Fruit fly (Drosophila melanogaster): Measurements from ENCODE around the gene tal-1A.

The tal-1A gene

dm6 chr3R:13793105-13793978 lies 19.6 kb upstream of the tal-1A start (continued):
- TF ChIP-seq corto (GFP tag; optimal IDR thresholded peaks at IDR 0.05) = no peak
- no peak for TF ChIP-seq tio (GFP tag; optimal IDR thresholded peaks at IDR 0.05)
- peak; percentile 67 for TF ChIP-seq CG2712 (tag; optimal IDR thresholded peaks at IDR 0.05)
- no peak for TF ChIP-seq chm (GFP tag; IDR thresholded peaks at IDR 0.05)
- peak; percentile 36; the same call in 1 of the 2 replicates for TF ChIP-seq CG10366 (GFP tag; IDR thresholded peaks at IDR 0.05)
- TF ChIP-seq pnt (GFP tag; optimal IDR thresholded peaks at IDR 0.05) = peak; percentile 2
- TF ChIP-seq CG18764 (GFP tag; optimal IDR thresholded peaks at IDR 0.05) = no peak
- TF ChIP-seq Atf-2 (GFP tag; optimal IDR thresholded peaks at IDR 0.05) = no peak
- TF ChIP-seq CG17328 (GFP tag; IDR thresholded peaks at IDR 0.05) = peak; percentile 53; the same call in 1 of the 2 replicates
- TF ChIP-seq Drgx (GFP tag; IDR thresholded peaks at IDR 0.05) = no peak
- TF ChIP-seq CG2678 (tag; optimal IDR thresholded peaks at IDR 0.05) = peak; percentile 57
- no peak for TF ChIP-seq CG11398 (GFP tag; optimal IDR thresholded peaks at IDR 0.05)
- peak; percentile 13 for TF ChIP-seq CG1529 (GFP tag; optimal IDR thresholded peaks at IDR 0.05)
- peak; percentile 21 for TF ChIP-seq cg (GFP tag; optimal IDR thresholded peaks at IDR 0.05)
- no peak for TF ChIP-seq Dad (GFP tag; optimal IDR thresholded peaks at IDR 0.05)
- TF ChIP-seq CG14441 (GFP tag; IDR thresholded peaks at IDR 0.05) = no peak
- TF ChIP-seq Sox102F (GFP tag; optimal IDR thresholded peaks at IDR 0.05) = peak; percentile 77
- no peak for TF ChIP-seq Ravus (GFP tag; IDR thresholded peaks at IDR 0.05)
- no peak for TF ChIP-seq prd (optimal IDR thresholded peaks at IDR 0.05)
- 0 out of 3 replicates have a peak, but pooled peaks have one; percentile 19 for TF ChIP-seq prd (GFP tag; IDR thresholded peaks at IDR 0.05)
- TF ChIP-seq ttk (GFP tag; IDR thresholded peaks at IDR 0.05) = peak; percentile 52; the same call in 1 of the 2 replicates
- no peak for TF ChIP-seq CG34376 (GFP tag; optimal IDR thresholded peaks at IDR 0.05)
- TF ChIP-seq vfl (GFP tag; optimal IDR thresholded peaks at IDR 0.05) = no peak
- TF ChIP-seq sna (GFP tag; IDR thresholded peaks at IDR 0.05; ENCODE audit: partially characterized antibody) = no peak
- TF ChIP-seq cas (GFP tag; IDR thresholded peaks at IDR 0.05) = no peak
- TF ChIP-seq emc (GFP tag; optimal IDR thresholded peaks at IDR 0.05) = no peak
- TF ChIP-seq Deaf1 (tag; optimal IDR thresholded peaks at IDR 0.05) = no peak
- peak; percentile 65 for TF ChIP-seq dmrt99B (tag; optimal IDR thresholded peaks at IDR 0.05)
- peak; percentile 13 for TF ChIP-seq CG2875 (GFP tag; optimal IDR thresholded peaks at IDR 0.05)
- peak; percentile 24 for TF ChIP-seq Spps (tag; optimal IDR thresholded peaks at IDR 0.05)
- no peak for TF ChIP-seq Aef1 (GFP tag; IDR thresholded peaks at IDR 0.05)
- no peak for TF ChIP-seq amos (GFP tag; IDR thresholded peaks at IDR 0.05; ENCODE audit: partially characterized antibody)
- TF ChIP-seq Dp (GFP tag; optimal IDR thresholded peaks at IDR 0.05) = no peak
- no peak for TF ChIP-seq BEAF-32 (GFP tag; optimal IDR thresholded peaks at IDR 0.05)
- TF ChIP-seq H15 (GFP tag; IDR thresholded peaks at IDR 0.05) = 0 out of 3 replicates have a peak, but pooled peaks have one; percentile 40
- TF ChIP-seq sc (optimal IDR thresholded peaks at IDR 0.05) = no peak
- no peak for TF ChIP-seq sc (GFP tag; optimal IDR thresholded peaks at IDR 0.05)
- no peak for TF ChIP-seq CG4282 (GFP tag; optimal IDR thresholded peaks at IDR 0.05)
- TF ChIP-seq gcm (GFP tag; optimal IDR thresholded peaks at IDR 0.05) = peak; percentile 39
- TF ChIP-seq vvl (GFP tag; IDR thresholded peaks at IDR 0.05) = peak; percentile 57; the same call in 1 of the 2 replicates
- TF ChIP-seq CG12744 (GFP tag; optimal IDR thresholded peaks at IDR 0.05) = no peak
- TF ChIP-seq E2f1 (GFP tag; IDR thresholded peaks at IDR 0.05) = 0 out of 2 replicates have a peak, but pooled peaks have one; percentile 21
- TF ChIP-seq lmd (GFP tag; IDR thresholded peaks at IDR 0.05) = peak; percentile 35; the same call in 1 of the 2 replicates
- peak; percentile 19; the same call in 1 of the 2 replicates for TF ChIP-seq Ptx1 (GFP tag; IDR thresholded peaks at IDR 0.05)
- peak; percentile 70 for TF ChIP-seq nmo (GFP tag; optimal IDR thresholded peaks at IDR 0.05)
- TF ChIP-seq H2.0 (GFP tag; IDR thresholded peaks at IDR 0.05) = peak; percentile 39; the same call in 1 of the 2 replicates
- no peak for TF ChIP-seq CG10565 (GFP tag; optimal IDR thresholded peaks at IDR 0.05)
- TF ChIP-seq Oli (tag; optimal IDR thresholded peaks at IDR 0.05) = peak; percentile 26
- no peak for TF ChIP-seq bigmax (GFP tag; optimal IDR thresholded peaks at IDR 0.05)

Measured in whole organism, embryonic.